Worm (Caenorhabditis elegans) whole organism, mixed stage, embryonic: ENCODE data around the gene F44B9.5.

Experiments used
- bed-3 ChIP-seq: fragments of 200-800 bp; sonication (Bioruptor generic); optimal IDR thresholded peaks from 3 replicates; lab custom pipeline; 2018; ENCODE audit warnings: mild to moderate bottlenecking, missing genetic modification characterization, moderate library complexity, missing compliant biosample characterization
- ceh-39 ChIP-seq: fragments of 150-350 bp; optimal IDR thresholded peaks from 2 replicates; lab custom pipeline; 2014; ENCODE audit warnings: missing biosample characterization, missing genetic modification characterization
- hlh-1 ChIP-seq: fragments of 150-350 bp; optimal IDR thresholded peaks from 2 replicates; lab custom pipeline; 2014; ENCODE audit warnings: missing biosample characterization, missing genetic modification reagents, missing genetic modification characterization
- mep-1 ChIP-seq: fragments of 150-350 bp; optimal IDR thresholded peaks from 2 replicates; lab custom pipeline; 2017; ENCODE audit warnings: missing biosample characterization, missing genetic modification reagents, missing genetic modification characterization, inconsistent platforms
- nhr-237 ChIP-seq: fragments of 150-350 bp; optimal IDR thresholded peaks from 2 replicates; lab custom pipeline; 2014; ENCODE audit warnings: missing biosample characterization, missing genetic modification characterization
- nhr-76 ChIP-seq: sonication (generic microtip); optimal IDR thresholded peaks from 2 replicates; lab custom pipeline; 2017; ENCODE audit warnings: missing biosample characterization, missing genetic modification characterization
- pha-4 ChIP-seq: fragments of 150-350 bp; optimal IDR thresholded peaks from 2 replicates; lab custom pipeline; 2018; ENCODE audit warnings: missing biosample characterization, missing genetic modification reagents, missing genetic modification characterization
- snpc-4 ChIP-seq: fragments of 150-350 bp; optimal IDR thresholded peaks from 2 replicates; lab custom pipeline; 2014; ENCODE audit warnings: missing biosample characterization, missing genetic modification characterization
- unc-62 ChIP-seq: fragments of 150-350 bp; optimal IDR thresholded peaks from 2 replicates; lab custom pipeline; 2014; ENCODE audit warnings: missing biosample characterization, missing genetic modification reagents, missing genetic modification characterization

ce11 chrIII:8009769-8010168, 6.6 kb downstream of the F44B9.5 start, which contains the start of gene cit-1.1:
- TF ChIP-seq unc-62: no peak
- TF ChIP-seq mep-1: peak; percentile 25
- TF ChIP-seq pha-4 (tag; lab: Kevin White, UChicago): no peak
- TF ChIP-seq bed-3 (GFP tag; lab: Kevin White, UChicago): no peak
- no peak for TF ChIP-seq snpc-4 (tag; lab: Kevin White, UChicago)
- no peak for TF ChIP-seq nhr-76
- no peak for TF ChIP-seq hlh-1
- no peak for TF ChIP-seq ceh-39 (tag; lab: Kevin White, UChicago)
- TF ChIP-seq nhr-237 (tag; lab: Kevin White, UChicago): no peak
